Worm (Caenorhabditis elegans): ENCODE results near the gene F20A1.2.
"Not testable (repeated sequence)": the region's sequence is repeated elsewhere in the genome, so short reads cannot be mapped to it uniquely, and the experiment has no call there.

The F20A1.2 gene

DNA sequence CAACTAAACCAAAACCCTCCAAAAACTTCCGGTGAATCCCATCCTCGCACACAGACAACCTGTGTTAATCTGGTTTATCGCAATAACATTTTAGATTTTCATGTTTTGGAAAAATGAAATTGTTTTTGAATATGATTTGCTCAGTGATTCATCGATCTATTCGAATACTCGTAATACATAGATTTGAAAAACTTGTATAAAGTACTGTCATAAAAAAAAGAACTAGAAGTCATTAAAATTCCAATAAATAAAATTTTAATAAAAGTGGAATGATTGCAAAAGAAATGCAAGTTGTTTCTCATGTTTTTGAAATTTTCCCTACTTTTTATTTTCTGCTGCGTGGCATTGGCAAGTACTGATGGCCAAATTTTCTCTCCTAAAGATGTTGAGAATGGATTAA is 8.5 kb downstream of the F20A1.2 start, which contains the start of gene spig-8:
TSS of gene spig-8 (plus strand) at position 301 of the 400 bp plus-strand sequence.
- no peak for TF ChIP-seq ztf-1 (GFP tag; conservative IDR thresholded peaks at IDR 0.05)
- no peak for TF ChIP-seq snpc-4 (tag; optimal IDR thresholded peaks at IDR 0.05)
- TF ChIP-seq nhr-25 (tag; optimal IDR thresholded peaks at IDR 0.05): no peak
- no peak for TF ChIP-seq nhr-23 (tag; optimal IDR thresholded peaks at IDR 0.05)
- TF ChIP-seq sma-3 (GFP tag; optimal IDR thresholded peaks at IDR 0.05): no peak
- TF ChIP-seq ZK546.5 (tag; optimal IDR thresholded peaks at IDR 0.05): no peak
- TF ChIP-seq alr-1 (tag; optimal IDR thresholded peaks at IDR 0.05): no peak
- TF ChIP-seq lsy-2 (tag; optimal IDR thresholded peaks at IDR 0.05): no peak
- no peak for TF ChIP-seq nhr-10 (tag; optimal IDR thresholded peaks at IDR 0.05)
- no peak for TF ChIP-seq fos-1 (tag; optimal IDR thresholded peaks at IDR 0.05)
- no peak for TF ChIP-seq blmp-1 (tag; optimal IDR thresholded peaks at IDR 0.05; ENCODE audit: insufficient read depth)
- no peak for TF ChIP-seq nhr-6 (tag; optimal IDR thresholded peaks at IDR 0.05)

DNA sequence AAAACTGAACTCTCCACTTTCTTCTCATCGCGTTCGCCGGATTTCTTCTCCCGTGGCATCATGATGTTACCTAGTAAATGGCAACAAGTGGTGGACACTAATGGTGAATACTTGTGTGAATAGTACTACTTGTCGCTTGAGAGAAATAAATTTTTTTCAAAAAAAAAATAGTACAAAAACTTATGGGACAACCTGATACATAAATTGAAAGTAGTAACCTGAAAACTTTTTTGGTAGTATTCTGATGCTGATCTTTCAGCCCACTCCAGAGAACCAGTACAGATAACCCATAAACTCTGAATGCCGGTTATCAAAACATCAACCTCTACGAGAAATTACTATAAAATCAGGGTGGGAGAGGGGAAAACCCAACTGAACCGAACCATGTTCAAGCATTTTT is 11.7 kb downstream of the F20A1.2 start, which contains the start of gene Y57E12AL.2:
TSS of gene Y57E12AL.2 (plus strand) at position 301 of the 400 bp plus-strand sequence.
- not testable (repeated sequence) for TF ChIP-seq egl-27, alr-1, nhr-6 (tag; optimal IDR thresholded peaks at IDR 0.05)

DNA sequence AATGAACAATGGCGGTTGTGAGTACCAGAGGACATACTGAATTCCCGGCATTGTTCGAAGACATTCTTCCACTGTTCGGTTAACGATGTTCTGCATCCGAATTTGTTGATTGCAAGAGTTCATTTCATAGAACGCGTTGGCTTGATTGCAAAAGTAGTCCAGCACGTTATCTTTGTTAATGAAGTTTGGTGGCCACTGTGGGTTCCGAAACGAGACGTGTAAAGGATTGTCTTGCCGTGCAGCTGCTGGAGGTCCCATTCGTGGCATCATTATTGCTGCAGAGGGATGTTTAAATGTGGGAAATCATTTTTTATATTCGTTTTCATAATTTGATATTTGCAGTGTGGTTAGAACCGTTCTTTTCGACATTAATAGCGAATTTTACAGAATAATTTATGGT is 13.2 kb downstream of the F20A1.2 start, which contains the start of gene mdt-6:
TSS of gene mdt-6 (minus strand) at position 275 of the 400 bp plus-strand sequence.
- TF ChIP-seq snpc-4 (tag; optimal IDR thresholded peaks at IDR 0.05) (no peak), unc-55 (GFP tag; optimal IDR thresholded peaks at IDR 0.05) (no peak), nhr-12 (tag; optimal IDR thresholded peaks at IDR 0.05) (no peak), nhr-11 (tag; optimal IDR thresholded peaks at IDR 0.05) (no peak), mbf-1 (tag; optimal IDR thresholded peaks at IDR 0.05) (no peak), nhr-21 (tag; optimal IDR thresholded peaks at IDR 0.05) (no peak), nhr-10 (tag; optimal IDR thresholded peaks at IDR 0.05) (no peak), ztf-11 (tag; optimal IDR thresholded peaks at IDR 0.05) (no peak), fos-1 (tag; optimal IDR thresholded peaks at IDR 0.05) (no peak), ztf-1 (GFP tag; conservative IDR thresholded peaks at IDR 0.05) (no peak), C34F6.9 (tag; optimal IDR thresholded peaks at IDR 0.05) (no peak), zag-1 (tag; optimal IDR thresholded peaks at IDR 0.05) (no peak), elt-1 (tag; optimal IDR thresholded peaks at IDR 0.05) (no peak), dmd-4 (tag; optimal IDR thresholded peaks at IDR 0.05) (no peak), Y55F3AM.14 (GFP tag; optimal IDR thresholded peaks at IDR 0.05) (no peak), skn-1 (tag; optimal IDR thresholded peaks at IDR 0.05) (no peak), gmeb-1 (tag; optimal IDR thresholded peaks at IDR 0.05) (no peak), ZK546.5 (tag; optimal IDR thresholded peaks at IDR 0.05) (no peak), ama-1 (optimal IDR thresholded peaks at IDR 0.05) (no peak), elt-3 (tag; optimal IDR thresholded peaks at IDR 0.05) (no peak)

DNA sequence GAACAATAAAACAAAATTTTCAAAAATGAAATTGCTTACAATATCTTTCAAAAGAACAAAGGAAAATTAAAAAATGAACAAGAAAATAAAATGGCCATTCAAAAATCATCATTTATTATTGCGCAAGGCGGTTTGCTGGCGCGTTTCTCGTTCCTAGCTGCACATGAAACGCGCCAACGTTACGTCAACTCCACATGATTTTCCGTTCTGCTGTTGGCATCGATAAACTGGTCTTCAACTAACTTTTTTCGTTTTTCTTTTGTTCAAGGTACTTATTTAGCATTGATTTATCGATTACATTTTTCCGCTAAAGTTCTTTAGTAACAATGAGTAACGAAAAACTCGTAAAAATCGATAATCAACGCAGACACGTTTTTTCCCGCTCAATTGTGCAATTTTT is 14.3 kb downstream of the F20A1.2 start, which contains the start of the genes Y57E12AL.6 and Y57E12AL.1:
TSS of gene Y57E12AL.6 (minus strand) at position 75 of the 400 bp plus-strand sequence.
TSS of gene Y57E12AL.1 (plus strand) at position 135 of the 400 bp plus-strand sequence.
- TF ChIP-seq lin-13 (GFP tag; optimal IDR thresholded peaks at IDR 0.05): peak; percentile 73
- TF ChIP-seq lin-11 (tag; optimal IDR thresholded peaks at IDR 0.05): peak; percentile 51
- peak; percentile 60 for TF ChIP-seq snpc-4 (tag; optimal IDR thresholded peaks at IDR 0.05)
- TF ChIP-seq lin-39 (tag; optimal IDR thresholded peaks at IDR 0.05): no peak
- TF ChIP-seq nhr-237 (tag; optimal IDR thresholded peaks at IDR 0.05): peak; percentile 28
- peak; percentile 17 for TF ChIP-seq zag-1 (tag; optimal IDR thresholded peaks at IDR 0.05)
- peak; percentile 91 for TF ChIP-seq nhr-25 (tag; optimal IDR thresholded peaks at IDR 0.05)
- TF ChIP-seq lsy-2 (tag; optimal IDR thresholded peaks at IDR 0.05): peak; percentile 67 to 89
- peak; percentile 51 for TF ChIP-seq fos-1 (tag; optimal IDR thresholded peaks at IDR 0.05)
- peak; percentile 7 for TF ChIP-seq R02D3.7 (tag; optimal IDR thresholded peaks at IDR 0.05)
- peak; percentile 91 for TF ChIP-seq nhr-129 (tag; optimal IDR thresholded peaks at IDR 0.05)
- peak; percentile 86 for TF ChIP-seq gmeb-1 (tag; optimal IDR thresholded peaks at IDR 0.05)
- no peak for TF ChIP-seq Y55F3AM.14 (GFP tag; optimal IDR thresholded peaks at IDR 0.05)
- peak; percentile 77 for TF ChIP-seq ztf-4 (tag; optimal IDR thresholded peaks at IDR 0.05)
- peak in 1 of 2 experiments; percentile 31 for TF ChIP-seq mdl-1 (tag; optimal IDR thresholded peaks at IDR 0.05)
- TF ChIP-seq egl-27 (tag; optimal IDR thresholded peaks at IDR 0.05): peak; percentile 49
- no peak for TF ChIP-seq elt-1 (tag; optimal IDR thresholded peaks at IDR 0.05)
- peak; percentile 93 for TF ChIP-seq C34F6.9 (tag; optimal IDR thresholded peaks at IDR 0.05)
- no peak for TF ChIP-seq mbf-1 (tag; optimal IDR thresholded peaks at IDR 0.05)
- peak; percentile 92 for TF ChIP-seq crh-2 (tag; optimal IDR thresholded peaks at IDR 0.05)
- TF ChIP-seq nhr-6 (tag; optimal IDR thresholded peaks at IDR 0.05): peak; percentile 75
- TF ChIP-seq sem-4 (tag; optimal IDR thresholded peaks at IDR 0.05): peak; percentile 79
- peak; percentile 80 for TF ChIP-seq sma-3 (GFP tag; optimal IDR thresholded peaks at IDR 0.05)
- TF ChIP-seq ceh-16 (tag; optimal IDR thresholded peaks at IDR 0.05): no peak
- peak; percentile 88 for TF ChIP-seq sma-9 (GFP tag; optimal IDR thresholded peaks at IDR 0.05)
- TF ChIP-seq sma-9 (tag; optimal IDR thresholded peaks at IDR 0.05): no peak
- peak; percentile 36 for TF ChIP-seq blmp-1 (tag; optimal IDR thresholded peaks at IDR 0.05; ENCODE audit: insufficient read depth)
- TF ChIP-seq mab-5 (tag; optimal IDR thresholded peaks at IDR 0.05): peak; percentile 37
- TF ChIP-seq nhr-21 (tag; optimal IDR thresholded peaks at IDR 0.05): peak; percentile 73
- peak; percentile 79 for TF ChIP-seq unc-55 (GFP tag; optimal IDR thresholded peaks at IDR 0.05)
- TF ChIP-seq unc-39 (tag; optimal IDR thresholded peaks at IDR 0.05): no peak
- no peak for TF ChIP-seq nhr-11 (tag; optimal IDR thresholded peaks at IDR 0.05)
- peak; percentile 67 for TF ChIP-seq skn-1 (tag; optimal IDR thresholded peaks at IDR 0.05)
- TF ChIP-seq nhr-23 (tag; optimal IDR thresholded peaks at IDR 0.05): no peak
- TF ChIP-seq unc-62 (GFP tag; optimal IDR thresholded peaks at IDR 0.05): no peak
- TF ChIP-seq ZK546.5 (tag; optimal IDR thresholded peaks at IDR 0.05): no peak
- TF ChIP-seq F13H6.1 (tag; optimal IDR thresholded peaks at IDR 0.05): peak; percentile 83

Measured in whole organism, L2 larva.